Fruit fly (Drosophila melanogaster) whole organism, adult: ENCODE measurements around the gene CG7888.

ENCODE experiments used
- CG11617 ChIP-seq: fragments of 200-800 bp; sonication (Bioruptor generic); optimal IDR thresholded peaks from 2 replicates; lab custom pipeline; 2017; ENCODE audit warnings: mild to moderate bottlenecking, missing biosample characterization, missing genetic modification reagents, missing genetic modification characterization
- CG12768 ChIP-seq: fragments of 200-800 bp; sonication (Bioruptor generic); optimal IDR thresholded peaks from 2 replicates; lab custom pipeline; 2017; ENCODE audit warnings: missing biosample characterization, missing genetic modification characterization, mild to moderate bottlenecking, moderate library complexity, missing genetic modification reagents
- CG14711 ChIP-seq: fragments of 200-800 bp; sonication (Bioruptor generic); optimal IDR thresholded peaks from 2 replicates; lab custom pipeline; 2018; ENCODE audit warnings: missing biosample characterization, mild to moderate bottlenecking, missing genetic modification characterization, moderate library complexity
- CG1620 ChIP-seq: fragments of 200-800 bp; sonication (Bioruptor generic); optimal IDR thresholded peaks from 2 replicates; lab custom pipeline; 2016; ENCODE audit warnings: missing biosample characterization, missing genetic modification characterization
- CG33017 ChIP-seq: fragments of 200-800 bp; sonication (Bioruptor generic); optimal IDR thresholded peaks from 2 replicates; lab custom pipeline; 2018; ENCODE audit warnings: missing biosample characterization, mild to moderate bottlenecking, missing genetic modification characterization, moderate library complexity
- CG5204 ChIP-seq: fragments of 200-800 bp; sonication (Bioruptor generic); optimal IDR thresholded peaks from 2 replicates; lab custom pipeline; 2016; ENCODE audit warnings: missing biosample characterization, missing genetic modification characterization
- CG7045 ChIP-seq: fragments of 200-800 bp; sonication (Bioruptor generic); optimal IDR thresholded peaks from 2 replicates; lab custom pipeline; 2017; ENCODE audit warnings: missing biosample characterization, mild to moderate bottlenecking, missing genetic modification characterization
- CG7101 ChIP-seq: fragments of 200-800 bp; sonication (Bioruptor generic); optimal IDR thresholded peaks from 2 replicates; lab custom pipeline; 2018; ENCODE audit warnings: missing biosample characterization, mild to moderate bottlenecking, missing genetic modification characterization, moderate library complexity
- Clk ChIP-seq: fragments of 200-800 bp; sonication (Bioruptor generic); optimal IDR thresholded peaks from 2 replicates; lab custom pipeline; 2017; ENCODE audit warnings: missing biosample characterization, missing genetic modification characterization
- Crg-1 ChIP-seq: fragments of 200-800 bp; sonication (Bioruptor generic); optimal IDR thresholded peaks from 2 replicates; lab custom pipeline; 2016; ENCODE audit warnings: missing biosample characterization, missing genetic modification characterization
- Hr96 ChIP-seq: fragments of 200-800 bp; sonication (Bioruptor generic); optimal IDR thresholded peaks from 2 replicates; lab custom pipeline; 2016; ENCODE audit warnings: missing biosample characterization, missing genetic modification characterization
- Mnt ChIP-seq: fragments of 200-800 bp; sonication (Bioruptor generic); optimal IDR thresholded peaks from 2 replicates; lab custom pipeline; 2016; ENCODE audit warnings: missing biosample characterization, mild to moderate bottlenecking, missing genetic modification characterization
- bab1 ChIP-seq: fragments of 200-800 bp; sonication (Bioruptor generic); optimal IDR thresholded peaks from 3 replicates; lab custom pipeline; 2019; ENCODE audit warnings: missing biosample characterization, mild to moderate bottlenecking, missing genetic modification characterization, moderate library complexity
- cic ChIP-seq: fragments of 200-800 bp; sonication (Bioruptor generic); optimal IDR thresholded peaks from 2 replicates; lab custom pipeline; 2017; ENCODE audit warnings: missing biosample characterization, mild to moderate bottlenecking, missing genetic modification characterization, moderate library complexity
- cnc ChIP-seq, 2 experiments: fragments of >200 bp; optimal IDR thresholded peaks; 2 replicates each; lab custom pipeline; 2017
- kay ChIP-seq: fragments of 200-800 bp; sonication (Bioruptor generic); peaks from one replicate; lab custom pipeline; 2016; ENCODE audit warnings: missing biosample characterization, missing genetic modification characterization, borderline replicate concordance
- ovo ChIP-seq: fragments of 200-800 bp; sonication (Bioruptor generic); optimal IDR thresholded peaks from 2 replicates; lab custom pipeline; 2016; ENCODE audit warnings: missing biosample characterization, missing genetic modification characterization
- pad ChIP-seq: fragments of 200-800 bp; sonication (Bioruptor generic); optimal IDR thresholded peaks from 3 replicates; lab custom pipeline; 2017; ENCODE audit warnings: missing biosample characterization, missing genetic modification characterization, mild to moderate bottlenecking, moderate library complexity, missing genetic modification reagents
- tj ChIP-seq: fragments of 200-800 bp; sonication (Bioruptor generic); optimal IDR thresholded peaks from 3 replicates; lab custom pipeline; 2017; ENCODE audit warnings: missing biosample characterization, mild to moderate bottlenecking, missing genetic modification characterization, moderate library complexity
- toe ChIP-seq: fragments of 200-800 bp; sonication (Bioruptor generic); optimal IDR thresholded peaks from 2 replicates; lab custom pipeline; 2016; ENCODE audit warnings: missing biosample characterization, missing genetic modification characterization

CG7888 gene

dm6 chr3L:11011610-11012202 lies 42.1 kb upstream of the CG7888 start:
- no peak for TF ChIP-seq CG14711 (tag; lab: Kevin White, UChicago)

- TF ChIP-seq kay (GFP tag; lab: Kevin White, UChicago) (no peak), CG33017 (tag; lab: Kevin White, UChicago) (no peak), bab1 (GFP tag; lab: Kevin White, UChicago) (no peak), ovo (GFP tag; lab: Kevin White, UChicago) (no peak), cic (GFP tag; lab: Kevin White, UChicago) (no peak), CG7101 (tag; lab: Kevin White, UChicago) (no peak), Hr96 (GFP tag; lab: Kevin White, UChicago) (no peak), CG5204 (GFP tag; lab: Kevin White, UChicago) (no peak), Mnt (GFP tag; lab: Kevin White, UChicago) (no peak), CG14711 (tag; lab: Kevin White, UChicago) (no peak), Clk (GFP tag; lab: Kevin White, UChicago) (no peak), toe (no peak)
These were observed 38.6 kb upstream of the CG7888 start for dm6 chr3L:11015203-11015602.

dm6 chr3L:11020058-11020457 lies 33.8 kb upstream of the CG7888 start:
- TF ChIP-seq CG14711 (tag; lab: Kevin White, UChicago) (no peak), Hr96 (GFP tag; lab: Kevin White, UChicago) (no peak), CG12768 (no peak), CG5204 (GFP tag; lab: Kevin White, UChicago) (no peak), CG33017 (tag; lab: Kevin White, UChicago) (no peak), ovo (GFP tag; lab: Kevin White, UChicago) (no peak), Mnt (GFP tag; lab: Kevin White, UChicago) (no peak), Crg-1 (GFP tag; lab: Kevin White, UChicago) (no peak), CG1620 (no peak), cnc (optimal IDR thresholded peaks at IDR 0.05; lab: Kevin White, UChicago) (no peak)

dm6 chr3L:11021958-11022357 lies 31.9 kb upstream of the CG7888 start:
- no peak for TF ChIP-seq CG5204 (GFP tag; lab: Kevin White, UChicago)
- no peak for TF ChIP-seq CG1620
- TF ChIP-seq Mnt (GFP tag; lab: Kevin White, UChicago) = no peak
- no peak for TF ChIP-seq kay (GFP tag; lab: Kevin White, UChicago)

- no peak for TF ChIP-seq kay (GFP tag; lab: Kevin White, UChicago)
- TF ChIP-seq CG1620 = no peak
- no peak for TF ChIP-seq Clk (GFP tag; lab: Kevin White, UChicago)
- no peak for TF ChIP-seq bab1 (GFP tag; lab: Kevin White, UChicago)
- TF ChIP-seq CG14711 (tag; lab: Kevin White, UChicago) = no peak
- TF ChIP-seq pad (GFP tag; lab: Kevin White, UChicago) = no peak
- TF ChIP-seq CG11617 = no peak
- no peak for TF ChIP-seq CG12768
- TF ChIP-seq Mnt (GFP tag; lab: Kevin White, UChicago) = no peak
- no peak for TF ChIP-seq toe
- TF ChIP-seq cnc (optimal IDR thresholded peaks at IDR 0.05; lab: Kevin White, UChicago) = no peak
- TF ChIP-seq tj (GFP tag; lab: Kevin White, UChicago) = no peak
- no peak for TF ChIP-seq Crg-1 (GFP tag; lab: Kevin White, UChicago)
- TF ChIP-seq ovo (GFP tag; lab: Kevin White, UChicago) = no peak
- TF ChIP-seq Hr96 (GFP tag; lab: Kevin White, UChicago) = no peak
- no peak for TF ChIP-seq CG33017 (tag; lab: Kevin White, UChicago)
- no peak for TF ChIP-seq cic (GFP tag; lab: Kevin White, UChicago)
- TF ChIP-seq CG5204 (GFP tag; lab: Kevin White, UChicago) = no peak
- TF ChIP-seq CG7045 (GFP tag; lab: Kevin White, UChicago) = no peak
These were observed 30.6 kb upstream of the CG7888 start, which contains the start of gene Fad2 for dm6 chr3L:11023235-11023634. Gene Fad2, plus strand, starts transcription at chr3L:11023535.

- TF ChIP-seq CG33017 (tag; lab: Kevin White, UChicago) (no peak), toe (no peak), CG7101 (tag; lab: Kevin White, UChicago) (no peak), pad (GFP tag; lab: Kevin White, UChicago) (no peak), Clk (GFP tag; lab: Kevin White, UChicago) (no peak), CG14711 (tag; lab: Kevin White, UChicago) (no peak), CG5204 (GFP tag; lab: Kevin White, UChicago) (no peak), CG7045 (GFP tag; lab: Kevin White, UChicago) (no peak), tj (GFP tag; lab: Kevin White, UChicago) (no peak), kay (GFP tag; lab: Kevin White, UChicago) (no peak), bab1 (GFP tag; lab: Kevin White, UChicago) (no peak), CG1620 (no peak), CG11617 (no peak), ovo (GFP tag; lab: Kevin White, UChicago) (no peak), cnc (optimal IDR thresholded peaks at IDR 0.05; lab: Kevin White, UChicago) (no peak)
These were observed 28.6 kb upstream of the CG7888 start, which contains the start of gene CG32079 for dm6 chr3L:11025261-11025660. Gene CG32079, plus strand, starts transcription at chr3L:11025561.
